Fruit fly (Drosophila melanogaster): ENCODE results near the gene CG6938.

- TF ChIP-seq Crg-1 (GFP tag; optimal IDR thresholded peaks at IDR 0.05): no peak
- no peak for TF ChIP-seq pad (GFP tag; optimal IDR thresholded peaks at IDR 0.05)
- no peak for TF ChIP-seq CG33017 (tag; optimal IDR thresholded peaks at IDR 0.05)
- no peak for TF ChIP-seq kay (GFP tag; ENCODE audit: borderline replicate concordance)
- TF ChIP-seq CG5204 (GFP tag; optimal IDR thresholded peaks at IDR 0.05): no peak
- no peak for TF ChIP-seq tj (GFP tag; optimal IDR thresholded peaks at IDR 0.05)
- TF ChIP-seq toe (GFP tag; optimal IDR thresholded peaks at IDR 0.05): no peak
Observed at dm6 chr3L:12030521-12030920, 45.8 kb downstream of the CG6938 start.
